Worm (Caenorhabditis elegans): ENCODE results near the gene pde-2.

DNA sequence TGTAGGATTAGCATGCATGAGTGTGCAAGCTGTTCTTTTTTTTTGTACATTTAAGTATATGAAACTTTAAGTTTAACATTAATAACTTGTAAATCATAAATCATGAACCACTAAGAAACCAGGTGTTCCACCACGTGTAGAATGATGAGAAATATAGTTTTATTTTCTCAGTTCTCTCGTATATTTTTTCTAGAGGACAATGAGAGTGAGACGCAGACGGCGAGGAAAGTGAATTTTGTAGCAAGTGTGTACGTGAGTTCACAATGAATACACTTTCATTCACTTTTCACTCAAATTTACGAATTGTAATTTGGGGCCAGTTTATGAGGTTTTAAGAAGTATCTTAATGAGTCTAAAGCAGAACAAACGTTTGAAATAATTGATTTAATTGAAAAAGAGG, 55.2 kb downstream of the pde-2 start:
- TF ChIP-seq hmg-20 (GFP tag; IDR thresholded peaks at IDR 0.05) (no peak), hsf-1 (GFP tag; IDR thresholded peaks at IDR 0.05) (no peak), sea-2 (GFP tag; IDR thresholded peaks at IDR 0.05) (no peak), Y67H2A.10 (GFP tag; conservative IDR thresholded peaks at IDR 0.05) (no peak), chd-7 (tag; optimal IDR thresholded peaks at IDR 0.05) (no peak), madf-10 (tag; optimal IDR thresholded peaks at IDR 0.05) (no peak), let-607 (tag; optimal IDR thresholded peaks at IDR 0.05) (no peak), lir-1 (GFP tag; conservative IDR thresholded peaks at IDR 0.05) (no peak), attf-5 (GFP tag; optimal IDR thresholded peaks at IDR 0.05) (no peak), ama-1 (optimal IDR thresholded peaks at IDR 0.05) (no peak), ama-1 (GFP tag; optimal IDR thresholded peaks at IDR 0.05) (no peak), Y53F4B.3 (GFP tag; IDR thresholded peaks at IDR 0.05) (no peak), F57A8.1 (GFP tag; optimal IDR thresholded peaks at IDR 0.05) (no peak), bed-2 (GFP tag; IDR thresholded peaks at IDR 0.05) (no peak), Y56A3A.18 (GFP tag; IDR thresholded peaks at IDR 0.05) (no peak)

Measured in whole organism, young adult.